Fruit fly (Drosophila melanogaster): ENCODE measurements around the gene Apl.

- TF ChIP-seq hth (optimal IDR thresholded peaks at IDR 0.05) (no peak), Rx (GFP tag; IDR thresholded peaks at IDR 0.05) (no peak), CG9727 (GFP tag; optimal IDR thresholded peaks at IDR 0.05) (peak; percentile 13), phol (tag; optimal IDR thresholded peaks at IDR 0.05) (peak; percentile 80), CG2199 (GFP tag; IDR thresholded peaks at IDR 0.05) (peak; percentile 54; the same call in 1 of the 3 replicates), CG3065 (GFP tag; optimal IDR thresholded peaks at IDR 0.05) (no peak), kni (GFP tag; optimal IDR thresholded peaks at IDR 0.05) (peak; percentile 19), Ada2b (GFP tag; IDR thresholded peaks at IDR 0.05) (no peak), tx (GFP tag; optimal IDR thresholded peaks at IDR 0.05) (peak; percentile 68), CG13123 (GFP tag; optimal IDR thresholded peaks at IDR 0.05) (peak; percentile 70), Bgb (GFP tag; IDR thresholded peaks at IDR 0.05; ENCODE audit: partially characterized antibody) (peak; percentile 91)
Measured at dm6 chr3L:16647578-16648113, 52.7 kb downstream of the Apl start, which contains the start of gene Abl.

Data from whole organism, embryonic.